Worm (Caenorhabditis elegans) whole organism, L4/young adult: ENCODE results near the gene mpst-7.
A peak's percentile ranks its signal among the peaks of the same experiment; 100 is the strongest.

Experiments used
- W03F9.2 ChIP-seq: fragments of 150-350 bp; optimal IDR thresholded peaks from 2 replicates; lab custom pipeline; 2014; ENCODE audit warnings: missing biosample characterization, missing genetic modification characterization
- dao-5 ChIP-seq: sonication (generic microtip); optimal IDR thresholded peaks from 2 replicates; lab custom pipeline; 2016; ENCODE audit warnings: missing genotype, missing genetic modification characterization, moderate library complexity, missing compliant biosample characterization
- him-1 ChIP-seq: sonication (generic microtip); optimal IDR thresholded peaks from 2 replicates; lab custom pipeline; 2016; ENCODE audit warnings: missing genotype, missing genetic modification reagents, missing genetic modification characterization, missing compliant biosample characterization

Gene mpst-7

DNA sequence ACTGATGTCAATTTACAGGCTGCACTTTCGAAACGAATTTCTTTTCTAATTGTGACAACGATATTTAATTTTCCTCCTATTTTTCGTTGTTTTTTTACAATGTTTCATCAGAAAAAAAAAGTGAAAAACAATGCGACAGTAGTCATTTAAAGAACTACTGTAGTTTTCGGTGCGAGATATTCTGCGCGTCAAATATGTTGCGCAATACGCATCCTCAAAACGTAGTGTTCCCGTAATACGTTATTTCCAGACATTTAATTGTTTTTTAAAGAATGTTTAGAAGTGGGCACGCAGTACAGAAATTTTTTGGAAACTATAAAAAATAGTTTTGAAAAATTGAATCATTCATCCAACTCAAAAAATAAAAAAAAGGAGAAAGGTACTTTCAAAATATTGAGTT is 13.1 kb upstream of the mpst-7 start:
- no peak for TF ChIP-seq him-1 (tag; lab: Kevin White, UChicago)
- no peak for TF ChIP-seq dao-5 (tag; lab: Kevin White, UChicago)

DNA sequence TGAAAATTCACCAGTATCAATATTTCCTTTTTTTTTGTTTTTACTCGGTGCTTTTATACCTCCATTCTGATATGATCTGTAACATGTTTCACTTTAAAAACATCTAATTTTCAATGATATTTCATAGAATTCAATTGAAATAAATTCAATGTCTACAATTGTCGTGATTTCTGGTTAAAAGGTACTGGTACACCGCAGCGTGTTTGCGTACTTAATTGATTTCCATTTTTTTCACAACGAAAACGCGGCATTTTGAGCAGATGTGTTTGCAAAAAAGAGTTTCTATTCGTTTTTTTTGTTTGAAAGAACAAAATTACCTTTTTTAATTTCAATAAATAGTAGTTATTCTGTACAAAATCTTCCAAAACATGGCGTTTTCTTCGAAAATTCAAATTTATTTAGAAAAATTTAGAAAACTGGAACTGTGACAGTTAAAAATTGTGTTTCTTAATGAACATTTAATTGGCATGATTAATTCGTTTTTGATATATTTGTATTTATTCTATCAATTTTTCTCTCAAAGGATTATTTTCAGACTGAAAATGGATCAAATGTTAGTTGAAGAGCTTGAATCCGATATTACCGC is 9.7 kb upstream of the mpst-7 start, which contains the start of gene pnn-1:
Gene pnn-1 (plus strand): TSS at position 536 of the 586 bp plus-strand sequence.
- TF ChIP-seq dao-5 (tag; lab: Kevin White, UChicago) (no peak), him-1 (tag; lab: Kevin White, UChicago) (no peak), W03F9.2 (tag; lab: Kevin White, UChicago) (peak; percentile 29)

DNA sequence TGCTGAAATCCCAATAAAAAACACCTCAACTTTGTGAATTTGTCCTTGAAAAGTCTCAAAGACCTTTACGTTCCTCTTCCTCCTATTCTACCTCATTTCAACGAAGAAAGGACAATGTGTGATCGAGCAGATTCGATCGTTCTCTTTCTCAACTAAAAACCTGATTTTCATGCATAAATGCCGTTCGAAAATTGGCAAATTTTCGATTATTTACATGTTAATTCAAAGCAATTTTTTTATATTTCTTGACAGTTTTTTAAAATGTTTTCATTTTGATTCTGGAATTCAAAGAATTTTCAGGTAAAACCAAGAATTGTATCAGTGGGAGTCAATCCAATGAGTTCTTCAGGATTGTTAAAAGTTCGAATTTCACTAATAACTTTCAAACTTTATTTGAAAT is 7.6 kb upstream of the mpst-7 start, which contains the start of gene lin-46:
Gene lin-46 (plus strand): TSS at position 301 of the 400 bp plus-strand sequence.
- TF ChIP-seq him-1 (tag; lab: Kevin White, UChicago) (no peak), W03F9.2 (tag; lab: Kevin White, UChicago) (no peak), dao-5 (tag; lab: Kevin White, UChicago) (no peak)

ce11 chrV:12967925-12968327 is 7.0 kb upstream of the mpst-7 start, which contains the start of gene R186.8:
TSS of gene R186.8 (minus strand) at chrV:12967982.
- TF ChIP-seq W03F9.2 (tag; lab: Kevin White, UChicago) (peak; percentile 3), him-1 (tag; lab: Kevin White, UChicago) (peak; percentile 55)

ce11 chrV:12967110-12967509 is 6.2 kb upstream of the mpst-7 start, which contains the start of gene R186.3:
TSS of gene R186.3 (minus strand) at chrV:12967210.
- TF ChIP-seq dao-5 (tag; lab: Kevin White, UChicago) (no peak), him-1 (tag; lab: Kevin White, UChicago) (no peak), W03F9.2 (tag; lab: Kevin White, UChicago) (no peak)

DNA sequence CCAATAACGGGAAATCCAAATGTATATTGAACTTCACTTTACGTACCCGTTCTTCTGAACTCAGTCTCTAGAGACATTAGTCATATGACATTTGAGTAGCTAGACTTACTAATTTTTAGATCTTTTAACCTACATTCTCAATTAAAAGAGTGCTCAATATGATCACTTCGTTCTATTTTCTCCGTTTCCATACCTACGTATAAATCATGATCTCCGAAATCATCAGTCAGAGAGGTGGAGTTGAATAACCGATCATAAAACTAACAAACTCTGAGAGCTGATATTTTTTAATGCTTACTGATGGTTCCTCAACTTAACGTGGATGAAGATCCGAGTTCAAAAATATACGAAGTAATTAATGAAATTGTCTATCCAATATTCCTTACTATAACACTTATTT is 3.1 kb upstream of the mpst-7 start, which contains the start of gene srd-35:
Gene srd-35 (plus strand): TSS at position 301 of the 400 bp plus-strand sequence.
- TF ChIP-seq him-1 (tag; lab: Kevin White, UChicago) (no peak), dao-5 (tag; lab: Kevin White, UChicago) (no peak), W03F9.2 (tag; lab: Kevin White, UChicago) (no peak)

- TF ChIP-seq him-1 (tag; lab: Kevin White, UChicago) (no peak), W03F9.2 (tag; lab: Kevin White, UChicago) (no peak), dao-5 (tag; lab: Kevin White, UChicago) (no peak)
Measured at ce11 chrV:12963192-12963591, 2.3 kb upstream of the mpst-7 start, which contains the start of gene hrg-9. TSS of gene hrg-9 (minus strand) at chrV:12963343.

ce11 chrV:12954261-12954660 is 6.7 kb downstream of the mpst-7 start:
- no peak for TF ChIP-seq him-1 (tag; lab: Kevin White, UChicago)
- TF ChIP-seq W03F9.2 (tag; lab: Kevin White, UChicago), result no peak
- TF ChIP-seq dao-5 (tag; lab: Kevin White, UChicago), result no peak

DNA sequence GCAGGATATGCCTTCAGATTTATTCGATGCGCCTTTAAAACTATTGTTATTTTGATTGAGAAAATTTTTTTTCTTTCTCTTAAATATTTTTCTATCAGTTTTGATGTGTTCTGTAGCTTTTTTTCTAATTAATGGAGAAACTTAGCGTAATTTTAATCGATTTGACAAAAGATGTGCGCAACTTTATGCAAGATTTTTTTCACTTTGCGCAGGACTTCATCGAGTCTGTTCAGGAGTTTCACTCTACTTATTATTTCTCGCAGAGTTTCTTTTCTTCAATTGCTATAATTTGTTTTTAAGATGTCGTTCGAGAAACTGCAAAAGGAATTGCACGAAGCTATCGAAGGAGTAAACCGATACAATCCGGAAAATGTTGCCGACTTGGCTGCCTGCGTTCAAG is 7.2 kb downstream of the mpst-7 start, which contains the start of gene eif-3.K:
Gene eif-3.K (plus strand): TSS at position 301 of the 400 bp plus-strand sequence.
- TF ChIP-seq W03F9.2 (tag; lab: Kevin White, UChicago) (no peak), him-1 (tag; lab: Kevin White, UChicago) (no peak), dao-5 (tag; lab: Kevin White, UChicago) (no peak)

DNA sequence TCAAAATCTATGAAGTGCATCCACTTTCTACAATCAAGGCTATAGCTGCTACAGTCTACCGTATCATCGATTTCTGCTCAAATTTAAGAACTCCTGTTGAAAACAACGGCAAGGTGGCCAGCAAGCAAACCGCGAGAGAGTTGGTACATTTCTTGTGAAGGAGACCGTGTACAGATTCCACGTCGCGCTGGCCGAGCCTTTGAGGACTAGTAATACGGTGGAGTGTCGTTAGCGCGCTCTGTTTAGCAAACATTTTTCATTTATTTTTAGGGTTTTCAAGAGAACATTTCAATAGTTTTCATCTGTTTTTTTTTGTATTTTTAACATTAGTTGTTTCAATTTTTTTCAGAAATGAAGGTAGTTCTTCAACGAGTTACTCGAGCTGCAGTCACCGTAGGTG is 8.6 kb downstream of the mpst-7 start, which contains the start of gene pqn-68:
Gene pqn-68 (plus strand): TSS at position 350 of the 400 bp plus-strand sequence.
- TF ChIP-seq dao-5 (tag; lab: Kevin White, UChicago) (no peak), W03F9.2 (tag; lab: Kevin White, UChicago) (no peak), him-1 (tag; lab: Kevin White, UChicago) (no peak)

ce11 chrV:12950812-12951528 is 10.0 kb downstream of the mpst-7 start, which contains the start of the genes T16G1.9 and T16G1.18:
TSS of gene T16G1.9 (minus strand) at chrV:12950862.
TSS of gene T16G1.18 (plus strand) at chrV:12951304.
- TF ChIP-seq W03F9.2 (tag; lab: Kevin White, UChicago) (no peak), him-1 (tag; lab: Kevin White, UChicago) (no peak), dao-5 (tag; lab: Kevin White, UChicago) (no peak)

ce11 chrV:12949607-12950006 is 11.3 kb downstream of the mpst-7 start, which contains the start of gene T16G1.13:
TSS of gene T16G1.13 (plus strand) at chrV:12949907.
- TF ChIP-seq dao-5 (tag; lab: Kevin White, UChicago), result no peak
- TF ChIP-seq W03F9.2 (tag; lab: Kevin White, UChicago), result no peak
- TF ChIP-seq him-1 (tag; lab: Kevin White, UChicago), result no peak

DNA sequence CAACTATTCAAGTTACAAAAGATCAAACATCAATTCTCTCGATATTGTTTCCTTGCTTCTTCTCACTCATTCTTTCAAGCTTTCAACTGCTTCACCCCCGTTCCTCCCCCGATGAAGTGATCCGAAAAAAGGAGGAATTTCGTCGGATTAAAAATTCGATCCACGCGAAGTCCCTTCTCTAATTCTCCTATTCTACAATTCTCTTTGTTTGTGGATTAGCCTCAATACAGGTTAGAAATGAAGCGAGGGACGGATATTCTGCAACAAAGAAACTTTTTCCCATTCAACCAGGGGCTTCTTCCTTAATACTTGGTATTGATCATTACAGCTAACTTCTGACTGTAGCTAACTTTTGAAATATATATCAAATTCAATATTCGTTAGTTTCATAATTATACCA is 16.2 kb downstream of the mpst-7 start, which contains the start of gene grl-2:
Gene grl-2 (plus strand): TSS at position 301 of the 400 bp plus-strand sequence.
- TF ChIP-seq dao-5 (tag; lab: Kevin White, UChicago) (no peak), him-1 (tag; lab: Kevin White, UChicago) (no peak), W03F9.2 (tag; lab: Kevin White, UChicago) (no peak)
